Worm (Caenorhabditis elegans) whole organism, young adult: ENCODE data around the gene F42F12.4.

Experiments
- B0261.1 ChIP-seq: sonication (generic microtip); optimal IDR thresholded peaks from 2 replicates; lab custom pipeline; 2016; ENCODE audit warnings: mild to moderate bottlenecking, missing genetic modification characterization, moderate library complexity, missing compliant biosample characterization
- D2030.7 ChIP-seq: fragments of 200-800 bp; sonication (Bioruptor generic); IDR thresholded peaks from 2 replicates; pipeline ENCODE4 v1.3.6; 2022; ENCODE audit warnings: missing genetic modification reagents, missing genetic modification characterization, missing compliant biosample characterization
- F23B12.7 ChIP-seq: sonication (generic microtip); optimal IDR thresholded peaks from 2 replicates; lab custom pipeline; 2017; ENCODE audit warnings: missing genetic modification characterization, mild to moderate bottlenecking, missing compliant biosample characterization, antibody characterized with exemption, moderate library complexity; ENCODE audit not compliant: insufficient read depth
- F57C9.4 ChIP-seq: sonication (generic microtip); optimal IDR thresholded peaks from 2 replicates; lab custom pipeline; 2017; ENCODE audit warnings: mild to moderate bottlenecking, missing genetic modification characterization, missing compliant biosample characterization
- K11D2.4 ChIP-seq: fragments of 200-800 bp; sonication (Bioruptor generic); IDR thresholded peaks from 2 replicates; pipeline ENCODE4 v1.3.6; 2022; ENCODE audit warnings: missing genetic modification reagents, missing genetic modification characterization, missing compliant biosample characterization
- K12H6.12 ChIP-seq: fragments of 200-800 bp; sonication (Bioruptor generic); optimal IDR thresholded peaks from 2 replicates; lab custom pipeline; 2018; ENCODE audit warnings: mild to moderate bottlenecking, missing genetic modification characterization, missing compliant biosample characterization
- T07F8.4 ChIP-seq: sonication (generic microtip); optimal IDR thresholded peaks from 2 replicates; lab custom pipeline; 2016; ENCODE audit warnings: mild to moderate bottlenecking, missing genetic modification characterization, moderate library complexity, missing compliant biosample characterization
- T26A5.8 ChIP-seq: sonication (generic microtip); optimal IDR thresholded peaks from 2 replicates; lab custom pipeline; 2016; ENCODE audit warnings: missing genetic modification characterization, missing compliant biosample characterization
- Y53F4B.3 ChIP-seq: fragments of 200-800 bp; sonication (Bioruptor generic); IDR thresholded peaks from 2 replicates; pipeline ENCODE4 v1.3.6; 2022; ENCODE audit warnings: missing genetic modification reagents, missing genetic modification characterization, missing compliant biosample characterization
- Y53G8AR.9 ChIP-seq: fragments of 200-800 bp; sonication (Bioruptor generic); conservative IDR thresholded peaks from 2 replicates; pipeline ENCODE4 v1.3.6; 2022; ENCODE audit warnings: missing genetic modification reagents, missing genetic modification characterization, missing compliant biosample characterization
- akir-1 ChIP-seq: fragments of 200-800 bp; sonication (Bioruptor generic); optimal IDR thresholded peaks from 2 replicates; lab custom pipeline; 2018; ENCODE audit warnings: mild to moderate bottlenecking, missing genetic modification characterization, moderate library complexity, missing compliant biosample characterization
- ama-1 ChIP-seq, 3 experiments: fragments of 150-350 bp in 1 of 3; sonication (generic microtip) in 2 of 3; optimal IDR thresholded peaks; 2 replicates each; lab custom pipeline; 2014 to 2018; ENCODE audit warnings: missing biosample characterization in 2 of 3, missing genetic modification characterization in 2 of 3, missing genetic modification reagents in 2 of 3
- atf-7 ChIP-seq: sonication (generic microtip); optimal IDR thresholded peaks from 2 replicates; lab custom pipeline; 2017; ENCODE audit warnings: mild to moderate bottlenecking, missing genetic modification characterization, missing compliant biosample characterization
- bed-1 ChIP-seq: fragments of 200-800 bp; sonication (Bioruptor generic); IDR thresholded peaks from 2 replicates; pipeline ENCODE4 v1.3.6; 2022; ENCODE audit warnings: missing genetic modification reagents, missing genetic modification characterization, missing compliant biosample characterization
- ccch-3 ChIP-seq: fragments of 200-800 bp; sonication (Bioruptor generic); optimal IDR thresholded peaks from 2 replicates; lab custom pipeline; 2018; ENCODE audit warnings: mild to moderate bottlenecking, missing genetic modification characterization, missing compliant biosample characterization
- ceh-58 ChIP-seq: fragments of 200-800 bp; sonication (Bioruptor generic); IDR thresholded peaks from 2 replicates; pipeline ENCODE4 v1.3.6; 2022; ENCODE audit warnings: missing genetic modification characterization, missing compliant biosample characterization
- ceh-79 ChIP-seq: sonication (generic microtip); optimal IDR thresholded peaks from 2 replicates; lab custom pipeline; 2017; ENCODE audit warnings: mild to moderate bottlenecking, missing genetic modification characterization, missing compliant biosample characterization
- ceh-91 ChIP-seq: fragments of 200-800 bp; sonication (Bioruptor generic); IDR thresholded peaks from 2 replicates; pipeline ENCODE4 v1.3.6; 2022; ENCODE audit warnings: missing genetic modification reagents, missing genetic modification characterization, missing compliant biosample characterization
- die-1 ChIP-seq: sonication (generic microtip); optimal IDR thresholded peaks from 2 replicates; lab custom pipeline; 2016; ENCODE audit warnings: missing genotype, mild to moderate bottlenecking, missing genetic modification characterization, missing compliant biosample characterization
- dpl-1 ChIP-seq: fragments of 150-350 bp; optimal IDR thresholded peaks from 2 replicates; lab custom pipeline; 2014; ENCODE audit warnings: missing biosample characterization, missing genetic modification reagents, missing genetic modification characterization
- egl-18 ChIP-seq: fragments of 200-800 bp; sonication (Bioruptor generic); IDR thresholded peaks from 2 replicates; pipeline ENCODE4 v1.3.6; 2022; ENCODE audit warnings: missing genetic modification reagents, missing genetic modification characterization, missing compliant biosample characterization
- hmg-20 ChIP-seq: fragments of 200-800 bp; sonication (Bioruptor generic); IDR thresholded peaks from 2 replicates; pipeline ENCODE4 v1.3.6; 2022; ENCODE audit warnings: missing genetic modification reagents, missing genetic modification characterization, missing compliant biosample characterization
- hrde-1 ChIP-seq: sonication (generic microtip); optimal IDR thresholded peaks from 2 replicates; lab custom pipeline; 2016; ENCODE audit warnings: missing genetic modification characterization, mild to moderate bottlenecking, missing compliant biosample characterization, moderate library complexity, missing genotype, missing genetic modification reagents, borderline replicate concordance
- hsf-1 ChIP-seq: fragments of 200-800 bp; sonication (Bioruptor generic); IDR thresholded peaks from 2 replicates; pipeline ENCODE4 v1.3.6; 2022; ENCODE audit warnings: missing genetic modification reagents, missing genetic modification characterization, missing compliant biosample characterization
- let-526 ChIP-seq: fragments of 200-800 bp; sonication (Bioruptor generic); IDR thresholded peaks from 2 replicates; pipeline ENCODE4 v1.3.6; 2022; ENCODE audit warnings: missing genetic modification reagents, missing genetic modification characterization, missing compliant biosample characterization
- let-607 ChIP-seq, 2 experiments: fragments of 200-800 bp in 1 of 2; sonication (Bioruptor generic) in 1 of 2; sonication (generic microtip) in 1 of 2; optimal IDR thresholded peaks; 2 replicates each; lab custom pipeline; 2016 to 2018; ENCODE audit warnings: mild to moderate bottlenecking in 2 of 2, missing compliant biosample characterization in 2 of 2, missing genetic modification characterization in 2 of 2, moderate library complexity in 2 of 2, missing genotype in 1 of 2
- lin-35 ChIP-seq, 3 experiments: fragments of 150-350 bp in 2 of 3; sonication (generic microtip) in 1 of 3; optimal IDR thresholded peaks; 2 replicates each; lab custom pipeline; 2014 to 2018; ENCODE audit warnings: missing biosample characterization in 3 of 3, missing genetic modification characterization in 3 of 3, missing genetic modification reagents in 3 of 3
- lin-40 ChIP-seq: sonication (generic microtip); optimal IDR thresholded peaks from 2 replicates; lab custom pipeline; 2016; ENCODE audit warnings: missing genetic modification characterization, mild to moderate bottlenecking, missing compliant biosample characterization, missing genotype, missing genetic modification reagents
- lin-54 ChIP-seq: fragments of 200-800 bp; sonication (Bioruptor generic); optimal IDR thresholded peaks from 2 replicates; lab custom pipeline; 2018; ENCODE audit warnings: mild to moderate bottlenecking, missing genetic modification characterization, missing compliant biosample characterization
- madf-3 ChIP-seq: fragments of 200-800 bp; sonication (Bioruptor generic); IDR thresholded peaks from 2 replicates; pipeline ENCODE4 v1.3.6; 2022; ENCODE audit warnings: missing genetic modification reagents, missing genetic modification characterization, missing compliant biosample characterization
- nhr-80 ChIP-seq: sonication (generic microtip); optimal IDR thresholded peaks from 2 replicates; lab custom pipeline; 2016; ENCODE audit warnings: missing genetic modification characterization, missing compliant biosample characterization
- nhr-90 ChIP-seq: sonication (generic microtip); optimal IDR thresholded peaks from 2 replicates; lab custom pipeline; 2016; ENCODE audit warnings: missing genotype, mild to moderate bottlenecking, missing genetic modification characterization, missing compliant biosample characterization
- pbrm-1 ChIP-seq: fragments of 200-800 bp; sonication (Bioruptor generic); IDR thresholded peaks from 2 replicates; pipeline ENCODE4 v1.3.6; 2022; ENCODE audit warnings: missing genetic modification reagents, missing genetic modification characterization, missing compliant biosample characterization
- sdz-38 ChIP-seq: sonication (generic microtip); optimal IDR thresholded peaks from 2 replicates; lab custom pipeline; 2016; ENCODE audit warnings: missing genotype, missing genetic modification characterization, missing compliant biosample characterization
- snpc-1.1 ChIP-seq: sonication (generic microtip); optimal IDR thresholded peaks from 2 replicates; lab custom pipeline; 2017; ENCODE audit warnings: missing genetic modification characterization, mild to moderate bottlenecking, missing compliant biosample characterization, antibody characterized with exemption, moderate library complexity, missing genotype, missing genetic modification reagents; ENCODE audit not compliant: insufficient read depth
- snpc-3.4 ChIP-seq: sonication (generic microtip); optimal IDR thresholded peaks from 2 replicates; lab custom pipeline; 2017; ENCODE audit warnings: missing genetic modification characterization, mild to moderate bottlenecking, missing compliant biosample characterization, antibody characterized with exemption, moderate library complexity, missing genotype, missing genetic modification reagents
- unc-62 ChIP-seq: fragments of 150-350 bp; optimal IDR thresholded peaks from 2 replicates; lab custom pipeline; 2014; ENCODE audit warnings: missing biosample characterization, missing genetic modification reagents, missing genetic modification characterization
- zim-3 ChIP-seq: sonication (generic microtip); optimal IDR thresholded peaks from 2 replicates; lab custom pipeline; 2017; ENCODE audit warnings: mild to moderate bottlenecking, missing genetic modification characterization, moderate library complexity, missing compliant biosample characterization
- ztf-22 ChIP-seq: fragments of 200-800 bp; sonication (Bioruptor generic); optimal IDR thresholded peaks from 2 replicates; lab custom pipeline; 2018; ENCODE audit warnings: mild to moderate bottlenecking, missing genetic modification characterization, moderate library complexity, missing compliant biosample characterization
- ztf-3 ChIP-seq: fragments of 200-800 bp; sonication (Bioruptor generic); optimal IDR thresholded peaks from 2 replicates; lab custom pipeline; 2018; ENCODE audit warnings: mild to moderate bottlenecking, missing genetic modification characterization, missing compliant biosample characterization
- ztf-6 ChIP-seq: fragments of 200-800 bp; sonication (Bioruptor generic); IDR thresholded peaks from 2 replicates; pipeline ENCODE4 v1.3.6; 2022; ENCODE audit warnings: missing genetic modification reagents, missing genetic modification characterization, missing compliant biosample characterization

F42F12.4 gene

DNA sequence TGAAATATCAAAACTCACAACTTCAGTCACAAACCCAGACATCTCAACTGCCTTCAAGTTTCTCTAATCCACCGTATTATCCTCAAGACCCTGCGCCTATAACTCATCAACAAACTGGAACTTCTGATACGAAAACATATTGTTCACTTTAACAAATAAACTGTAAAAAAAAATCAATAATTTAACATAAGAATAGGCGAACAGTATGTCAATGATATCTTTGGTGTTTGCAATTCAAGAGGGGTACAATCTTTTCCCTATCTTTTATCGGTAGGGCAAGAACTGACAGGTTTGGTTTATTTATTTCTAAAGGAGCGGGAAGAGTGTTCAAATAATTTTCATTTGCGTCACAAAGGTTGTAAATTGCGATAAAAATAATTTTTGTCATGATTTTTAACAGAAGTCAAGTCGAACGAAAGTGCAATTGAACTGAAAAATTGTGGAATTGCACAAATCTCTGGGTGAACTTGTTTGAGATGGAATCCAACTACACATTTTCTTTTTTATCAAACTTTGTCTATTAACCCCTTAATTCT lies 10.3 kb upstream of the F42F12.4 start (continued):
- TF ChIP-seq lin-35 (GFP tag; optimal IDR thresholded peaks at IDR 0.05; lab: Kevin White, UChicago) (peak in 2 of 3 experiments; percentile 86 to 98), unc-62 (no peak), pbrm-1 (GFP tag; lab: Robert Waterston, UW) (peak; percentile 90), Y53F4B.3 (no peak), F57C9.4 (peak; percentile 71), F23B12.7 (tag; lab: Kevin White, UChicago) (peak; percentile 97), egl-18 (peak; percentile 88; the same call in 1 of the 2 replicates), hsf-1 (GFP tag; lab: Robert Waterston, UW) (0 out of 2 replicates have a peak, but pooled peaks have one; percentile 20), die-1 (tag; lab: Kevin White, UChicago) (peak; percentile 66), ccch-3 (GFP tag; lab: Kevin White, UChicago) (peak; percentile 86), K12H6.12 (tag; lab: Kevin White, UChicago) (peak; percentile 96), zim-3 (tag; lab: Kevin White, UChicago) (peak; percentile 23), let-526 (GFP tag; lab: Robert Waterston, UW) (peak; percentile 81), ceh-58 (GFP tag; lab: Robert Waterston, UW) (no peak), ztf-22 (peak; percentile 67), bed-1 (GFP tag; lab: Robert Waterston, UW) (no peak), dpl-1 (GFP tag; lab: Kevin White, UChicago) (no peak), akir-1 (GFP tag; lab: Kevin White, UChicago) (peak; percentile 70), snpc-1.1 (tag; lab: Kevin White, UChicago) (peak; percentile 53), atf-7 (tag; lab: Kevin White, UChicago) (peak; percentile 98), K11D2.4 (GFP tag; lab: Robert Waterston, UW) (peak; percentile 98), T26A5.8 (tag; lab: Kevin White, UChicago) (no peak), snpc-3.4 (tag; lab: Kevin White, UChicago) (peak; percentile 36), ceh-79 (tag; lab: Kevin White, UChicago) (peak; percentile 86), ceh-91 (GFP tag; lab: Robert Waterston, UW) (no peak), lin-54 (GFP tag; lab: Kevin White, UChicago) (peak; percentile 88), madf-3 (GFP tag; lab: Robert Waterston, UW) (peak; percentile 72), ztf-6 (GFP tag; lab: Robert Waterston, UW) (0 out of 2 replicates have a peak, but pooled peaks have one; percentile 62), lin-40 (peak; percentile 100), D2030.7 (GFP tag; lab: Robert Waterston, UW) (no peak), ama-1 (optimal IDR thresholded peaks at IDR 0.05; lab: Kevin White, UChicago) (no peak), ama-1 (GFP tag; optimal IDR thresholded peaks at IDR 0.05; lab: Kevin White, UChicago) (peak in 1 of 2 experiments; percentile 73), let-607 (tag; optimal IDR thresholded peaks at IDR 0.05; lab: Kevin White, UChicago) (peak; percentile 76 to 93), ztf-3 (GFP tag; lab: Kevin White, UChicago) (peak; percentile 88)

DNA sequence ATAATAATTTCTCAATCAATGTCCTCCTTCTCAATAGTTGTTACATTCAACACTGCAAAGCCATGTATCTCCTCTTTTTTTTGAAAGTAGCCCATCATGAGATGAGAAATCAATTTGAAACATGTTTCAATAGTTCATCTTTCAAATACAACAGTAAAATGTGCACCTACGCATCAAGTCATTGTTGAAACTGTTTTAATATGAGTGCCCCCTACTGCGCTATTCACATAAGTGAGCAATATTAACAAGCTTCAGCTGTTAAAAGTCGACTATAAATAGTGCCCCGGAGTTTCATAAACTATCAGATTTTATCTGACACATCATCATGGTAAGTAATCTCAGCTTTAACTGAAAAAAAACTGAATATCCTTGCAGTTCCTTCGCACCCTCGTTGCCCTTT lies 7.7 kb upstream of the F42F12.4 start, which contains the start of the genes nspc-15 and F19H6.6:
TSS of gene nspc-15 (plus strand) at position 301 of the 400 bp plus-strand sequence.
TSS of gene F19H6.6 (plus strand) at position 384 of the 400 bp plus-strand sequence.
- TF ChIP-seq lin-54 (GFP tag; lab: Kevin White, UChicago) = no peak
- no peak for TF ChIP-seq hrde-1
- TF ChIP-seq hmg-20 (GFP tag; lab: Robert Waterston, UW) = no peak
- no peak for TF ChIP-seq unc-62
- TF ChIP-seq T07F8.4 (tag; lab: Kevin White, UChicago) = no peak
- no peak for TF ChIP-seq B0261.1 (tag; lab: Kevin White, UChicago)
- TF ChIP-seq nhr-90 (tag; lab: Kevin White, UChicago) = no peak
- no peak for TF ChIP-seq atf-7 (tag; lab: Kevin White, UChicago)
- no peak for TF ChIP-seq nhr-80 (tag; lab: Kevin White, UChicago)
- no peak for TF ChIP-seq sdz-38 (tag; lab: Kevin White, UChicago)
- no peak for TF ChIP-seq Y53G8AR.9
- no peak for TF ChIP-seq snpc-1.1 (tag; lab: Kevin White, UChicago)
- no peak for TF ChIP-seq ccch-3 (GFP tag; lab: Kevin White, UChicago)
